Fruit fly (Drosophila melanogaster): ENCODE measurements around the gene Rpn5.

Gene Rpn5

dm6 chr3R:5824456-5824855 lies 35.2 kb downstream of the Rpn5 start, which contains the start of the genes Sec20 and dgrn (continued):
- no peak for TF ChIP-seq CG7987 (GFP tag; optimal IDR thresholded peaks at IDR 0.05)
- TF ChIP-seq tna (GFP tag; IDR thresholded peaks at IDR 0.05; ENCODE audit: partially characterized antibody): peak; percentile 87
- TF ChIP-seq ara (GFP tag; IDR thresholded peaks at IDR 0.05): no peak
- no peak for TF ChIP-seq CG11093 (GFP tag; IDR thresholded peaks at IDR 0.05)
- TF ChIP-seq CG15479 (GFP tag; optimal IDR thresholded peaks at IDR 0.05): no peak
- peak; percentile 73 for TF ChIP-seq Hr3 (GFP tag; optimal IDR thresholded peaks at IDR 0.05)
- peak; percentile 33; the same call in 1 of the 2 replicates for TF ChIP-seq Ada2b (GFP tag; IDR thresholded peaks at IDR 0.05)
- peak; percentile 60 for TF ChIP-seq CG32532 (GFP tag; IDR thresholded peaks at IDR 0.05)
- no peak for TF ChIP-seq Poxn (GFP tag; IDR thresholded peaks at IDR 0.05)
- TF ChIP-seq Fer2 (tag; optimal IDR thresholded peaks at IDR 0.05): peak; percentile 43
- peak; percentile 79 for TF ChIP-seq sug (tag; optimal IDR thresholded peaks at IDR 0.05)
- TF ChIP-seq ERR (GFP tag; optimal IDR thresholded peaks at IDR 0.05): no peak
- TF ChIP-seq gro (GFP tag; optimal IDR thresholded peaks at IDR 0.05): peak; percentile 6
- TF ChIP-seq CG17328 (GFP tag; IDR thresholded peaks at IDR 0.05): no peak
- TF ChIP-seq Stat92E (GFP tag; optimal IDR thresholded peaks at IDR 0.05): peak in 1 of 3 experiments; percentile 69
- TF ChIP-seq ase (GFP tag; IDR thresholded peaks at IDR 0.05): no peak; the same call in 2 of the 3 replicates
- no peak for TF ChIP-seq br (optimal IDR thresholded peaks at IDR 0.05)
- TF ChIP-seq cato (GFP tag; optimal IDR thresholded peaks at IDR 0.05; ENCODE audit: borderline replicate concordance): peak; percentile 50
- TF ChIP-seq mam (GFP tag; optimal IDR thresholded peaks at IDR 0.05): peak; percentile 51
- peak; percentile 20 for TF ChIP-seq CG33213 (GFP tag; optimal IDR thresholded peaks at IDR 0.05)
- no peak for TF ChIP-seq CG12219 (GFP tag; optimal IDR thresholded peaks at IDR 0.05)
- TF ChIP-seq CG5953 (GFP tag; IDR thresholded peaks at IDR 0.05): 0 out of 2 replicates have a peak, but pooled peaks have one; percentile 15
- TF ChIP-seq kni (GFP tag; optimal IDR thresholded peaks at IDR 0.05): no peak
- no peak for TF ChIP-seq ap (GFP tag; IDR thresholded peaks at IDR 0.05)
- peak in 1 of 2 experiments; percentile 6 for TF ChIP-seq crp (GFP tag; optimal IDR thresholded peaks at IDR 0.05)
- peak; percentile 9 for TF ChIP-seq CG6765 (GFP tag; optimal IDR thresholded peaks at IDR 0.05)
- no peak for TF ChIP-seq CG6654 (GFP tag; optimal IDR thresholded peaks at IDR 0.05)
- TF ChIP-seq hkb (optimal IDR thresholded peaks at IDR 0.05): no peak
- peak; percentile 46; the same call in 1 of the 2 replicates for TF ChIP-seq hkb (GFP tag; IDR thresholded peaks at IDR 0.05)
- TF ChIP-seq Gsc (GFP tag; IDR thresholded peaks at IDR 0.05): no peak
- TF ChIP-seq gcm (GFP tag; optimal IDR thresholded peaks at IDR 0.05): peak; percentile 61
- peak; percentile 37 for TF ChIP-seq CG2202 (tag; optimal IDR thresholded peaks at IDR 0.05)
- TF ChIP-seq Rfx (GFP tag; IDR thresholded peaks at IDR 0.05): peak; percentile 78
- TF ChIP-seq Kr (GFP tag; optimal IDR thresholded peaks at IDR 0.05): no peak
- TF ChIP-seq Lpt (GFP tag; optimal IDR thresholded peaks at IDR 0.05): no peak
- TF ChIP-seq Hr51 (GFP tag; optimal IDR thresholded peaks at IDR 0.05): peak; percentile 40 to 55
- no peak for TF ChIP-seq ham (GFP tag; IDR thresholded peaks at IDR 0.05)
- TF ChIP-seq YL-1 (GFP tag; optimal IDR thresholded peaks at IDR 0.05): peak; percentile 91
- TF ChIP-seq CG11398 (GFP tag; optimal IDR thresholded peaks at IDR 0.05): no peak
- peak; percentile 53 for TF ChIP-seq CG4404 (GFP tag; IDR thresholded peaks at IDR 0.05)
- TF ChIP-seq CG9817 (tag; optimal IDR thresholded peaks at IDR 0.05): peak; percentile 66
- no peak for TF ChIP-seq crc (GFP tag; optimal IDR thresholded peaks at IDR 0.05)
- TF ChIP-seq CG3281 (GFP tag; optimal IDR thresholded peaks at IDR 0.05): peak; percentile 38
- no peak for TF ChIP-seq TFAM (GFP tag; optimal IDR thresholded peaks at IDR 0.05)
- TF ChIP-seq tin (GFP tag; optimal IDR thresholded peaks at IDR 0.05): peak; percentile 65
- no peak for TF ChIP-seq dimm (GFP tag; IDR thresholded peaks at IDR 0.05)
- TF ChIP-seq ac (GFP tag; optimal IDR thresholded peaks at IDR 0.05): no peak
- peak; percentile 13 for TF ChIP-seq CG1233 (GFP tag; optimal IDR thresholded peaks at IDR 0.05)
- TF ChIP-seq chn (GFP tag; optimal IDR thresholded peaks at IDR 0.05): peak; percentile 50
- TF ChIP-seq CG2199 (GFP tag; IDR thresholded peaks at IDR 0.05): 0 out of 3 replicates have a peak, but pooled peaks have one; percentile 28
- TF ChIP-seq Tbp (GFP tag; optimal IDR thresholded peaks at IDR 0.05): no peak
- peak; percentile 38 for TF ChIP-seq CG17568 (GFP tag; optimal IDR thresholded peaks at IDR 0.05)

Measured in whole organism, embryonic.